Fruit fly (Drosophila melanogaster) whole organism, embryonic: ENCODE results near the gene lectin-33A.
A peak's percentile ranks its signal among the peaks of the same experiment; 100 is the strongest.

Experiments used
- CG10274 ChIP-seq: fragments of 200-800 bp; sonication (Bioruptor generic); optimal IDR thresholded peaks from 3 replicates; lab custom pipeline; 2017; ENCODE audit warnings: missing biosample characterization, mild to moderate bottlenecking, missing genetic modification characterization
- CG12104 ChIP-seq: fragments of 200-800 bp; sonication (Bioruptor generic); optimal IDR thresholded peaks from 3 replicates; lab custom pipeline; 2016; ENCODE audit warnings: missing biosample characterization, missing genetic modification characterization
- CG12659 ChIP-seq: fragments of 200-800 bp; sonication (Bioruptor generic); optimal IDR thresholded peaks from 3 replicates; lab custom pipeline; 2017; ENCODE audit warnings: mild to moderate bottlenecking, missing biosample characterization, missing genetic modification reagents, missing genetic modification characterization
- CG13775 ChIP-seq: fragments of 200-800 bp; sonication (Bioruptor generic); optimal IDR thresholded peaks from 3 replicates; lab custom pipeline; 2017; ENCODE audit warnings: missing biosample characterization, mild to moderate bottlenecking, missing genetic modification characterization
- CG13894 ChIP-seq: fragments of 200-800 bp; sonication (Bioruptor generic); optimal IDR thresholded peaks from 3 replicates; lab custom pipeline; 2018; ENCODE audit warnings: missing biosample characterization, mild to moderate bottlenecking, missing genetic modification characterization, moderate library complexity
- CG15514 ChIP-seq: fragments of 200-800 bp; sonication (Bioruptor generic); optimal IDR thresholded peaks from 3 replicates; lab custom pipeline; 2017; ENCODE audit warnings: missing biosample characterization, missing genetic modification characterization, mild to moderate bottlenecking, moderate library complexity, missing genetic modification reagents
- CG15696 ChIP-seq: fragments of 200-800 bp; sonication (Bioruptor generic); optimal IDR thresholded peaks from 2 replicates; lab custom pipeline; 2019; ENCODE audit warnings: missing biosample characterization, mild to moderate bottlenecking, missing genetic modification characterization, moderate library complexity
- CG16779 ChIP-seq: fragments of 200-800 bp; sonication (Bioruptor generic); IDR thresholded peaks from 2 replicates; pipeline ENCODE4 v1.3.6; 2022; ENCODE audit warnings: missing biosample characterization, missing genetic modification characterization
- CG17328 ChIP-seq: fragments of 200-800 bp; sonication (Bioruptor generic); IDR thresholded peaks from 2 replicates; pipeline ENCODE4 v1.3.6; 2022; ENCODE audit warnings: missing biosample characterization, missing genetic modification characterization
- CG1792 ChIP-seq: fragments of 200-800 bp; sonication (Bioruptor generic); optimal IDR thresholded peaks from 2 replicates; lab custom pipeline; 2016; ENCODE audit warnings: missing biosample characterization, missing genetic modification characterization
- CG2712 ChIP-seq: fragments of 200-800 bp; optimal IDR thresholded peaks from 3 replicates; lab custom pipeline; 2019; ENCODE audit warnings: missing biosample characterization, mild to moderate bottlenecking, missing genetic modification characterization, moderate library complexity
- CG3163 ChIP-seq: fragments of 200-800 bp; sonication (Bioruptor generic); optimal IDR thresholded peaks from 3 replicates; lab custom pipeline; 2016; ENCODE audit warnings: missing biosample characterization, missing genetic modification characterization
- CG4854 ChIP-seq: fragments of 200-800 bp; sonication (Bioruptor generic); optimal IDR thresholded peaks from 2 replicates; lab custom pipeline; 2016; ENCODE audit warnings: missing biosample characterization, missing genetic modification characterization, inconsistent platforms
- CG6689 ChIP-seq: fragments of 200-800 bp; sonication (Bioruptor generic); IDR thresholded peaks from 2 replicates; pipeline ENCODE4 v1.3.6; 2022; ENCODE audit warnings: missing biosample characterization, missing genetic modification characterization
- CG7987 ChIP-seq: fragments of 200-800 bp; sonication (Bioruptor generic); optimal IDR thresholded peaks from 2 replicates; lab custom pipeline; 2018; ENCODE audit warnings: missing biosample characterization, mild to moderate bottlenecking, missing genetic modification characterization, moderate library complexity
- CG9727 ChIP-seq: fragments of 200-800 bp; sonication (Bioruptor generic); optimal IDR thresholded peaks from 3 replicates; lab custom pipeline; 2017; ENCODE audit warnings: missing biosample characterization, mild to moderate bottlenecking, missing genetic modification characterization
- D ChIP-seq, 2 experiments: fragments of 200-800 bp in 1 of 2; fragments of >200 bp in 1 of 2; sonication (Bioruptor generic) in 1 of 2; optimal IDR thresholded peaks; 2 replicates in 1 of 2; 3 replicates in 1 of 2; lab custom pipeline; 2017; ENCODE audit warnings: mild to moderate bottlenecking in 1 of 2, missing biosample characterization in 1 of 2, missing genetic modification characterization in 1 of 2, missing genetic modification reagents in 1 of 2
- D19B ChIP-seq: fragments of 200-800 bp; sonication (Bioruptor generic); optimal IDR thresholded peaks from 2 replicates; lab custom pipeline; 2017; ENCODE audit warnings: missing biosample characterization, mild to moderate bottlenecking, missing genetic modification characterization
- Dll ChIP-seq: fragments of 200-800 bp; sonication (Bioruptor generic); IDR thresholded peaks from 4 replicates; pipeline ENCODE4 v1.3.6; 2022; ENCODE audit warnings: missing biosample characterization, missing genetic modification characterization; ENCODE audit not compliant: partially characterized antibody
- Doc3 ChIP-seq: fragments of 200-800 bp; sonication (Bioruptor generic); IDR thresholded peaks from 3 replicates; pipeline ENCODE4 v1.3.6; 2022; ENCODE audit warnings: missing biosample characterization, missing genetic modification characterization; ENCODE audit not compliant: partially characterized antibody
- Eip74EF ChIP-seq, 2 experiments: fragments of 200-800 bp in 1 of 2; fragments of >200 bp in 1 of 2; sonication (Bioruptor generic) in 1 of 2; optimal IDR thresholded peaks; 2 replicates each; lab custom pipeline; 2017 to 2019; ENCODE audit warnings: missing biosample characterization in 2 of 2, missing genetic modification characterization in 2 of 2, mild to moderate bottlenecking in 1 of 2, moderate library complexity in 1 of 2
- H2.0 ChIP-seq: fragments of 200-800 bp; sonication (Bioruptor generic); IDR thresholded peaks from 2 replicates; pipeline ENCODE4 v1.3.6; 2022; ENCODE audit warnings: missing biosample characterization, missing genetic modification characterization
- Hr39 ChIP-seq: fragments of >200 bp; optimal IDR thresholded peaks from 2 replicates; lab custom pipeline; 2017
- NFAT ChIP-seq: fragments of 200-800 bp; sonication (Bioruptor generic); IDR thresholded peaks from 2 replicates; pipeline ENCODE4 v1.3.6; 2022; ENCODE audit warnings: missing biosample characterization, missing genetic modification characterization
- Ptx1 ChIP-seq: fragments of 200-800 bp; sonication (Bioruptor generic); IDR thresholded peaks from 2 replicates; pipeline ENCODE4 v1.3.6; 2022; ENCODE audit warnings: missing biosample characterization, missing genetic modification characterization
- Sin3A ChIP-seq: fragments of >200 bp; optimal IDR thresholded peaks from 2 replicates; lab custom pipeline; 2018
- Trl ChIP-seq, 3 experiments: fragments of >200 bp in 2 of 3; fragments of 200-800 bp in 1 of 3; sonication (Bioruptor generic) in 1 of 3; optimal IDR thresholded peaks; 2 replicates in 1 of 3; 3 replicates in 2 of 3; lab custom pipeline; 2016 to 2017; ENCODE audit warnings: missing biosample characterization in 1 of 3, missing genetic modification characterization in 1 of 3
- croc ChIP-seq: fragments of 200-800 bp; sonication (Bioruptor generic); conservative IDR thresholded peaks from 3 replicates; pipeline ENCODE4 v1.3.6; 2022; ENCODE audit warnings: missing biosample characterization, missing genetic modification characterization
- dm ChIP-seq: fragments of 200-800 bp; sonication (Bioruptor generic); optimal IDR thresholded peaks from 3 replicates; lab custom pipeline; 2016; ENCODE audit warnings: missing biosample characterization, missing genetic modification characterization
- dmrt11E ChIP-seq: fragments of 200-800 bp; sonication (Bioruptor generic); optimal IDR thresholded peaks from 3 replicates; lab custom pipeline; 2018; ENCODE audit warnings: missing biosample characterization, mild to moderate bottlenecking, missing genetic modification characterization, moderate library complexity
- gcm2 ChIP-seq: fragments of 200-800 bp; sonication (Bioruptor generic); optimal IDR thresholded peaks from 2 replicates; lab custom pipeline; 2016; ENCODE audit warnings: missing biosample characterization, missing genetic modification characterization
- grn ChIP-seq: fragments of 200-800 bp; sonication (Bioruptor generic); optimal IDR thresholded peaks from 3 replicates; lab custom pipeline; 2017; ENCODE audit warnings: missing biosample characterization, missing genetic modification characterization
- her ChIP-seq: fragments of 200-800 bp; sonication (Bioruptor generic); optimal IDR thresholded peaks from 2 replicates; lab custom pipeline; 2016; ENCODE audit warnings: missing biosample characterization, missing genetic modification characterization
- ind ChIP-seq: fragments of 200-800 bp; sonication (Bioruptor generic); optimal IDR thresholded peaks from 3 replicates; lab custom pipeline; 2016; ENCODE audit warnings: missing biosample characterization, missing genetic modification characterization
- jigr1 ChIP-seq: fragments of 200-800 bp; sonication (Bioruptor generic); IDR thresholded peaks from 3 replicates; pipeline ENCODE4 v1.3.6; 2022; ENCODE audit warnings: missing biosample characterization, missing genetic modification characterization
- kah ChIP-seq: fragments of 200-800 bp; sonication (Bioruptor generic); optimal IDR thresholded peaks from 2 replicates; lab custom pipeline; 2018; ENCODE audit warnings: missing biosample characterization, mild to moderate bottlenecking, missing genetic modification characterization
- lola ChIP-seq, 3 experiments: fragments of >200 bp in 2 of 3; fragments of 200-800 bp in 1 of 3; sonication (Bioruptor generic) in 1 of 3; optimal IDR thresholded peaks; 2 replicates each; lab custom pipeline; 2017 to 2019; ENCODE audit warnings: missing biosample characterization in 3 of 3, missing genetic modification characterization in 3 of 3, mild to moderate bottlenecking in 1 of 3, moderate library complexity in 1 of 3
- luna ChIP-seq: fragments of 200-800 bp; sonication (Bioruptor generic); optimal IDR thresholded peaks from 2 replicates; lab custom pipeline; 2016; ENCODE audit warnings: missing biosample characterization, missing genetic modification characterization
- nerfin-2 ChIP-seq: fragments of 200-800 bp; sonication (Bioruptor generic); IDR thresholded peaks from 2 replicates; pipeline ENCODE4 v1.3.6; 2022; ENCODE audit warnings: missing biosample characterization, missing genetic modification characterization; ENCODE audit not compliant: partially characterized antibody
- onecut ChIP-seq: fragments of 200-800 bp; sonication (Bioruptor generic); IDR thresholded peaks from 2 replicates; pipeline ENCODE4 v1.3.6; 2022; ENCODE audit warnings: missing biosample characterization, missing genetic modification characterization
- otp ChIP-seq: fragments of 200-800 bp; sonication (Bioruptor generic); IDR thresholded peaks from 3 replicates; pipeline ENCODE4, ENCODE4 v1.3.6; 2022; ENCODE audit warnings: missing biosample characterization, missing genetic modification characterization
- pfk ChIP-seq: fragments of 200-800 bp; sonication (Bioruptor generic); optimal IDR thresholded peaks from 2 replicates; lab custom pipeline; 2018; ENCODE audit warnings: missing biosample characterization, mild to moderate bottlenecking, missing genetic modification characterization, moderate library complexity
- repo ChIP-seq: fragments of 200-800 bp; sonication (Bioruptor generic); optimal IDR thresholded peaks from 2 replicates; lab custom pipeline; 2016; ENCODE audit warnings: missing biosample characterization, missing genetic modification characterization
- seq ChIP-seq: fragments of 200-800 bp; sonication (Bioruptor generic); IDR thresholded peaks from 2 replicates; pipeline ENCODE4 v1.3.6; 2022; ENCODE audit warnings: missing biosample characterization, missing genetic modification characterization
- so ChIP-seq: fragments of 200-800 bp; sonication (Bioruptor generic); IDR thresholded peaks from 3 replicates; pipeline ENCODE4 v1.3.6; 2022; ENCODE audit warnings: missing biosample characterization, missing genetic modification characterization
- sug ChIP-seq: fragments of 200-800 bp; optimal IDR thresholded peaks from 2 replicates; lab custom pipeline; 2019; ENCODE audit warnings: missing biosample characterization, mild to moderate bottlenecking, missing genetic modification characterization, moderate library complexity
- tio ChIP-seq: fragments of 200-800 bp; sonication (Bioruptor generic); optimal IDR thresholded peaks from 2 replicates; lab custom pipeline; 2017; ENCODE audit warnings: missing biosample characterization, missing genetic modification characterization, inconsistent platforms
- toy ChIP-seq: fragments of 200-800 bp; sonication (Bioruptor generic); IDR thresholded peaks from 2 replicates; pipeline ENCODE4 v1.3.6; 2022; ENCODE audit warnings: missing biosample characterization, missing genetic modification characterization
- wor ChIP-seq: fragments of 200-800 bp; sonication (Bioruptor generic); IDR thresholded peaks from 2 replicates; pipeline ENCODE4 v1.3.6; 2022; ENCODE audit warnings: missing biosample characterization, missing genetic modification characterization

Gene lectin-33A

dm6 chr2L:10976046-10976863 lies 25.6 kb upstream of the lectin-33A start, which contains the start of the genes ATPsynG and SCAR:
ATPsynG (minus strand) TSS chr2L:10976399.
SCAR (plus strand) TSS chr2L:10976772.
- peak in 1 of 3 experiments; percentile 4 for TF ChIP-seq lola (GFP tag; optimal IDR thresholded peaks at IDR 0.05; lab: Kevin White, UChicago)
- TF ChIP-seq Ptx1 (GFP tag; lab: Robert Waterston, UW) = no peak
- TF ChIP-seq Sin3A (lab: Kevin White, UChicago) = no peak
- no peak for TF ChIP-seq croc (GFP tag; lab: Robert Waterston, UW)
- no peak for TF ChIP-seq dmrt11E (tag; lab: Kevin White, UChicago)
- peak; percentile 32 for TF ChIP-seq CG2712 (tag; lab: Kevin White, UChicago)
- TF ChIP-seq CG13775 = peak; percentile 21
- no peak for TF ChIP-seq nerfin-2 (GFP tag; lab: Robert Waterston, UW)
- no peak for TF ChIP-seq CG10274
- TF ChIP-seq CG15696 (tag; lab: Kevin White, UChicago) = no peak
- TF ChIP-seq CG7987 = no peak
- TF ChIP-seq repo = no peak
- TF ChIP-seq D (optimal IDR thresholded peaks at IDR 0.05; lab: Kevin White, UChicago) = no peak
- no peak for TF ChIP-seq D (GFP tag; optimal IDR thresholded peaks at IDR 0.05; lab: Kevin White, UChicago)
- no peak for TF ChIP-seq tio (GFP tag; lab: Kevin White, UChicago)
- no peak for TF ChIP-seq toy (GFP tag; lab: Robert Waterston, UW)
- peak; percentile 1 for TF ChIP-seq CG15514 (GFP tag; lab: Kevin White, UChicago)
- TF ChIP-seq ind = no peak
- no peak for TF ChIP-seq otp (GFP tag; lab: Robert Waterston, UW)
- no peak for TF ChIP-seq CG16779 (GFP tag; lab: Robert Waterston, UW)
- no peak for TF ChIP-seq Hr39 (lab: Kevin White, UChicago)
- no peak for TF ChIP-seq H2.0 (GFP tag; lab: Robert Waterston, UW)
- no peak for TF ChIP-seq CG12104 (GFP tag; lab: Kevin White, UChicago)
- TF ChIP-seq Doc3 (GFP tag; lab: Robert Waterston, UW) = no peak
- no peak for TF ChIP-seq seq
- no peak for TF ChIP-seq Trl (optimal IDR thresholded peaks at IDR 0.05; lab: Kevin White, UChicago)
- no peak for TF ChIP-seq Trl (GFP tag; optimal IDR thresholded peaks at IDR 0.05; lab: Kevin White, UChicago)
- TF ChIP-seq CG6689 (GFP tag; lab: Robert Waterston, UW) = no peak
- TF ChIP-seq Eip74EF (GFP tag; optimal IDR thresholded peaks at IDR 0.05; lab: Kevin White, UChicago) = no peak
- no peak for TF ChIP-seq CG4854 (GFP tag; lab: Kevin White, UChicago)
- no peak for TF ChIP-seq gcm2 (GFP tag; lab: Kevin White, UChicago)
- no peak for TF ChIP-seq CG1792 (GFP tag; lab: Kevin White, UChicago)
- TF ChIP-seq CG9727 = no peak
- TF ChIP-seq so (GFP tag; lab: Robert Waterston, UW) = no peak
- TF ChIP-seq grn = no peak
- peak; percentile 95 for TF ChIP-seq onecut (GFP tag; lab: Robert Waterston, UW)
- no peak for TF ChIP-seq luna (GFP tag; lab: Kevin White, UChicago)
- no peak for TF ChIP-seq D19B (GFP tag; lab: Kevin White, UChicago)
- no peak for TF ChIP-seq Dll (GFP tag; lab: Robert Waterston, UW)
- no peak for TF ChIP-seq NFAT (GFP tag; lab: Robert Waterston, UW)
- no peak for TF ChIP-seq kah (GFP tag; lab: Kevin White, UChicago)
- no peak for TF ChIP-seq pfk (GFP tag; lab: Kevin White, UChicago)
- no peak for TF ChIP-seq wor (GFP tag; lab: Robert Waterston, UW)
- no peak for TF ChIP-seq jigr1
- no peak for TF ChIP-seq sug (tag; lab: Kevin White, UChicago)
- TF ChIP-seq dm (GFP tag; lab: Kevin White, UChicago) = no peak
- no peak for TF ChIP-seq CG13894 (tag; lab: Kevin White, UChicago)
- no peak for TF ChIP-seq CG17328
- TF ChIP-seq CG3163 = no peak
- no peak for TF ChIP-seq CG12659
- TF ChIP-seq her (GFP tag; lab: Kevin White, UChicago) = no peak
